Fruit fly (Drosophila melanogaster) ovary, adult (tissue): Measurements from ENCODE around the gene CG42716.

Source experiments
- CG17801 ChIP-seq: fragments of 200-800 bp; optimal IDR thresholded peaks from 2 replicates; lab custom pipeline; 2019; ENCODE audit warnings: missing biosample characterization, mild to moderate bottlenecking, missing genetic modification characterization, moderate library complexity; ENCODE audit not compliant: partially characterized antibody

CG42716 gene

DNA sequence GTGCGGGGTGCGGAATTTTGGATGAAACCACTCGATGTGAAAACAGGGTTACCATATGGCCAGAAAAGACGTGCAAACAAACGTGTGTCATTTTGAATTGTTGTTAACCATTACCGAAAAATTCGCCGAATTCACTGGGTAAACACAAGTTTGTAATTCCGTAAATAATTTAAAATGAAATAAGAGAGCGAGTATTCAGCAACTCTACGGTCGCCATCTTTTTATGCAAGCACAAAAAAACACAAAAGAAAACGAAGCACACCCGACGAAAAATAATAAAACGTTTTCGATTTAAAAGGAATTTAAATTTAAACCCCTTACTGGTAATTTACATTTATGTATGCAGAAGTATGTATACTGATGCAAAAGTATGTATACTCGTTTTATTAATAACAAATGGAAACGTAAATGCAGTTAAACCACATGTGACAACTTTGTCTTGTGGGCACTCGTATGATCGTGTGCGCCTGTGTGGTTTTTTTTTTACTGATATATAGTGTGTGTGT lies 12.3 kb downstream of the CG42716 start:
- TF ChIP-seq CG17801 = peak; percentile 97

DNA sequence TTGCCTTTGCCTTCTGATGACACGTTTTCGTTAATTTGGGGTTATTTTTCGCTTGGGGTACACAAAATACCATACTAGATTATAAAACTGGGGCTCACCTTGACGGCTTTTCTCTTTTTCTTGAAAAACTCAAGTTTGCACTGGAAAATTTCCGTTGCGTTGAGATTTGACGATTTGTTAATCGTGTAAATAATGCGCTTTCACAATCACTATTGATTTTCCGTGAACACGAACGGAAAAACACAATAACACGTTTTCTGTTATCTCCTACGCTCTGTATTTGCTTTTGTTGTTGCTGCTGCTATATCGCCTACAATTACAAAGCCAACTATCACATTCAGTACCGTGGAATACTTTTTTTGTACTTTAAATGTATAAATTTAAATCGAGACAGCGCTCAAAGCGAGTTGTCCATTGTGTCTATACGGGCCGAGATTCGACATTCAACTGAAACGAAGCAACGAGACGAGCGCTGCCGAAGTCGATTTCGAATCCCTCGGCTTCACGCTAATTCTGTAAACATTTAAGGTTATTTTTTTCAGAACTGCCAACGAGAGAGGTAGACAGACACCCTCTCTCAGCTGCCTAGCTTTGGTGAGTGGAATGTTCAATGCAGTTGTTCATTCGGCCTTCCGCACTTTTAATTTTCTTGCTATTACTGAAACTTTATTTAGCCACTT lies 12.9 kb downstream of the CG42716 start:
- TF ChIP-seq CG17801 = peak; percentile 61

- no peak for TF ChIP-seq CG17801
These were observed 13.5 kb downstream of the CG42716 start for dm6 chr3L:16047105-16047504.

DNA sequence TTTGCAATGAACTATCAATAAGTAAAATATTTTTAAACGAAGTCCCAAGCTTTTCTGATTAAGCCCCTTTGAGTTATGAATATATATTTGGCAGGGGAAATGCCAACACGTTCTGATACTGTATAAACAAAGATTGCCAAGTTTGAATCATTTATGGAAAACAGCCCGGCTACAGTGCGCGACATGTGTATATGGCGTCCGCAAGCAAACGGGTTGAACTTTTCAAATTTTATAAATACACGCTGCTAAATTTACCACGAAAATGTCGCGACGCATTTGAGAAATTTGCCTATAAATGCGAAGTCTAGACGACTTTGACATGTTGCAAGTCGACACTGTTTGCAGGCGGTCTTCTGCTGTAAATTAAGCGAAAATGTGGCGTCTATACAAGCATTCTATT lies 14.5 kb downstream of the CG42716 start:
- no peak for TF ChIP-seq CG17801

- TF ChIP-seq CG17801 = no peak
These were observed 15.3 kb downstream of the CG42716 start for dm6 chr3L:16048722-16049459.

- peak; percentile 73 for TF ChIP-seq CG17801
These were observed 16.6 kb downstream of the CG42716 start for dm6 chr3L:16049955-16050886.

DNA sequence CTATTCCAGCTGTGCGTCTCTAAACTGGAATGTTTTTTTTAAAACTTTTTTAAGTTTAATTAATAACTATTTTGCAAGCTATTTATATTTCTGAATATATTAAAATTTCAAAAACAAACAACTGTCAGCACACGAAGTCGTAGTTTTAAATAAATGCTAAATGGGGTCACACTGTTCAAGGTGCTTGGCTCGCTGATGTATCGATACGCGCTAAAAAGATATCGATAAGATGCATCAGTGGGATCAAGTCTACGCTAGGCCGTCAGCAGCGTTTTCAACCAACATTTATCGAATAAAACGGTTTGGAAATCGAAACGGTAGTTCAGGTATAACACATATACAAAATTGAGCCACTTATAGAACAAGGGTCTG lies 17.3 kb downstream of the CG42716 start, which contains the start of gene Diap1:
Diap1 (minus strand) TSS at position 148 of the 372 bp plus-strand sequence.
- no peak for TF ChIP-seq CG17801

- TF ChIP-seq CG17801 = peak; percentile 7
These were observed 18.1 kb downstream of the CG42716 start, which contains the start of gene Mbs for dm6 chr3L:16051719-16052122. Gene Mbs (plus strand): TSS chr3L:16051959.

- TF ChIP-seq CG17801 = no peak
These were observed 18.8 kb downstream of the CG42716 start for dm6 chr3L:16052145-16053025.

DNA sequence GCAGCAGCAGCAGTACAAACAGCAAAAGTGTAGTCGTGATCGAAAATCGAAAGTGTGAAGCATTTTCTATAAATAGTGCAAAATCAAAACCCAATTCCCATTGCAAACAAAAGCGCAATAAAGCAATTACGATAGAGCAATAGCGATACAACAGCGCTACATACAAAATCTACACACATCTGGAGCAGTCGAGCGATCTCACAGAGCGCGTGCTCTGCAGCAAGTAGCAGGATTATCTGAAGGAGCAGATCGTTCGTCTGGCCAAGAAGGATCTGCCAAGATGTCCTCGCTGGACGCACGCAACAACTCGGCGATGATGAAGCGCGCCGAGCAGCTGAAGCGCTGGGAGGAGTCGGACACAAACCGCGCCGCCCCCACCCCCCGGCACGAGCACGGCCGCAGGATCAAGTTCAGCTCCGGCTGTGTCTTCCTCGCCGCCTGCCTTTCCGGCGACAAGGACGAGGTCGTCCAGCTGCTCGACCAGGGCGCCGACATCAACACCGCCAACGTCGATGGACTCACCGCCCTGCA lies 19.5 kb downstream of the CG42716 start:
- no peak for TF ChIP-seq CG17801

DNA sequence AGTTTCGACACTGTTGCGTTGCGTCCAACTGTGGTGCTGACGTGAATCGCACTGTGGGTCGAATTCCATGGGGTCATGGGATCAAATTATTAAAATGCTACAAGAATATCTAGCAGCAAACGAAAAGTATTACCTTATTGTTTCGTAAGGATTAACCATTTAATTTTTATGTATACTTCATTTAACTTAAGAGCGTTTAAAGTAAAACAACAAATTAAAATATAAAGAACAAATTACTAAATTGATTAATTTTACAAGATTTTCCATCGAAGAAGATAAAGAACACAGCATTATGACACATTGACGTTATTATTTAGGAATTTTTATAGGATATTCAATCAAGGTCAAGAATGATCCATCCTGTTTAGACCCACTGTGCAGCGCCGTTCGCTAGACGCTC lies 20.5 kb downstream of the CG42716 start:
- no peak for TF ChIP-seq CG17801

DNA sequence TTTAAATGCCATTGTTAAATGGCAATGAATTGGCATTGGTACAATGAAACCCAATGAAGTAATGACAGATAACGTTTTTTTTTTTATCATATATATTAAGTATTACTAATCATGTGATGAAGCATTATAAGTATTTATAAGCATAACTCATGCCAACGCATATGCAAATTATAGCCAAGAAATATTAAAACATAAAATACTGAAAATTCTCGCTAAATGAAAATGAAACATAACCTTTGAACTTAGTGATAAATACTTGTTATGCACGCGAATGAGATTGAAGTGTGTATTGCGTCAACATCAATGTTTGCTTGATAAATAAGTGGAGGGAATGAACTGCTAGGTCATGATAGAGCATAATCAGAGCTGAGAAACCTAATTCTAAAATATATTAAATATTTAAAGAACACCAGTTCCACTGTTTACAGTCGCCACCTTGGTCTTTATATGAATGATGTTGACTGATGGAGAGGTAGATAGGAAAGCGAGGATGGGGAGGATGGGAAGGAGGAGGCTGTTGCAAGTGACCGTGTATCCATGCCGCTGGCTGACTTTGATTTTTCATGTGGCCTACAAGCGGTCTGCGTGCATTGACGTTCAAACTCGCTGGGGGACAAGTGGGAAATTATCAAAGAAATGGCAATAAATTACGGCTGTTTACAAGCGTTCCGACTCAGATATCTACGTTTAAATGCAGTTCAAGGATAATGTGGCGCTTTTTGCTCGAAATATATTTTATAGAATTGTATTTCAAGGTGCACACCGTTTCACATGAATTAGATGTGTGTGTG lies 22.7 kb downstream of the CG42716 start:
- no peak for TF ChIP-seq CG17801

DNA sequence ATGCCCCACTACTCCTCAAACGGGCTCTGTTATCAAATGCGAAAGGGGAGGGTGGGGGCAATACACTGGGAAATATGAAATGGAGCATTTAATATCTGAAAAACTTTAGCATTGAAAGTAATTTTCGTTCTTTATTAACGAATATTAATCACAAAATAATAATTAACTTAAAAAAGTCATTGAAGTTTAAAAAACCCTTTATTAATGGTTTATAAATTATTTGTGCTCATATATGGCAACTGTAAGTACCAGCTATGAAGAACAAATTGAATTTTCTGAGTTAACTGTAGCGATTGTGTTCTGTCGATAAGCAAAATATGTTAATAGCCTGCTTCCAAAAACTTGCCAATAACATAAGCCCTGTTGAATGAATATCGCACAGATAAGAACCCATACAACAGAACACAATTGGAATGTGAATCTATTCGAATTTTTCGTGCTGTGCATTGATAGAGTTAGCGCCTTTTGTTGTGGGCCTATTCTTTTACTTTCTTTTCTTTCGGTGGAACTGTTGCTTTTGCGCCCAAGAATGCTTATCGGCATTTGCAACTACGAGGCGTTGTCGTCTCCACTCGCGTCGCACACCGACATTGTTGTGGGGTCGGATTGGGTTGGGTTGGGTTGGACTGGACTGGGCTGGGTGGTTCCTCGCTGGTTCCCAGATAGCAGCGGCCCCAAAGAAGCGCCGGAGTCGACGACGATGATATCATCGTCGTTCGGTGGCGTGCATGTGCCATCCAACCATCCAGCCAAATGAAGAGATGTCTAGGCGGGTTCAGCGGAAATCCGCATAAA lies 27.4 kb downstream of the CG42716 start:
- TF ChIP-seq CG17801 = no peak

dm6 chr3L:16082251-16082650 lies 48.7 kb downstream of the CG42716 start, which contains the start of gene CG33258:
Gene CG33258 (plus strand): TSS chr3L:16082551.
- no peak for TF ChIP-seq CG17801
